Worm (Caenorhabditis elegans) whole organism, L4 larva: Measurements from ENCODE around the gene pipp-4P.
A peak's percentile ranks its signal among the peaks of the same experiment; 100 is the strongest.

ENCODE experiments used
- D1046.2 ChIP-seq: fragments of 200-800 bp; sonication (Bioruptor generic); IDR thresholded peaks from 2 replicates; pipeline ENCODE4 v1.3.6; 2022; ENCODE audit warnings: missing genetic modification characterization, missing compliant biosample characterization
- F10B5.3 ChIP-seq: sonication (generic microtip); optimal IDR thresholded peaks from 2 replicates; lab custom pipeline; 2016; ENCODE audit warnings: mild to moderate bottlenecking, missing genetic modification characterization, missing compliant biosample characterization
- F26F4.8 ChIP-seq: fragments of 200-800 bp; sonication (Bioruptor generic); conservative IDR thresholded peaks from 2 replicates; pipeline ENCODE4 v1.3.6; 2022; ENCODE audit warnings: missing genetic modification characterization, missing compliant biosample characterization
- F37D6.2 ChIP-seq: sonication (generic microtip); optimal IDR thresholded peaks from 2 replicates; lab custom pipeline; 2016; ENCODE audit warnings: mild to moderate bottlenecking, missing genetic modification characterization, missing compliant biosample characterization
- R02D3.7 ChIP-seq: fragments of 150-350 bp; sonication (generic microtip); optimal IDR thresholded peaks from 3 replicates; lab custom pipeline; 2014; ENCODE audit warnings: missing biosample characterization, missing genetic modification characterization
- T26A8.4 ChIP-seq: fragments of 200-800 bp; sonication (Bioruptor generic); IDR thresholded peaks from 2 replicates; pipeline ENCODE4 v1.3.6; 2022; ENCODE audit warnings: missing genetic modification characterization, missing compliant biosample characterization
- Y105C5A.15 ChIP-seq: fragments of 200-800 bp; sonication (Bioruptor generic); IDR thresholded peaks from 2 replicates; pipeline ENCODE4 v1.3.6; 2022; ENCODE audit warnings: missing genetic modification characterization, missing compliant biosample characterization
- Y75B8A.6 ChIP-seq: fragments of 200-800 bp; sonication (Bioruptor generic); IDR thresholded peaks from 2 replicates; pipeline ENCODE4 v1.3.6; 2022; ENCODE audit warnings: missing genetic modification reagents, missing genetic modification characterization, missing compliant biosample characterization
- ZK337.2 ChIP-seq: fragments of 200-800 bp; sonication (Bioruptor generic); IDR thresholded peaks from 2 replicates; pipeline ENCODE4 v1.3.6; 2022; ENCODE audit warnings: missing genetic modification reagents, missing genetic modification characterization, missing compliant biosample characterization
- ceh-20 ChIP-seq: fragments of 200-800 bp; sonication (Bioruptor generic); IDR thresholded peaks from 2 replicates; pipeline ENCODE4 v1.3.6; 2022; ENCODE audit warnings: missing genetic modification reagents, missing genetic modification characterization, missing compliant biosample characterization
- ceh-32 ChIP-seq: sonication (generic microtip); optimal IDR thresholded peaks from 2 replicates; lab custom pipeline; 2016; ENCODE audit warnings: mild to moderate bottlenecking, missing genetic modification characterization, missing compliant biosample characterization; ENCODE audit not compliant: poor library complexity
- ces-1 ChIP-seq: fragments of 150-350 bp; sonication (generic microtip); optimal IDR thresholded peaks from 4 replicates; lab custom pipeline; 2014; ENCODE audit warnings: missing biosample characterization, missing genetic modification reagents, missing genetic modification characterization
- daf-16 ChIP-seq, 3 experiments: sonication (generic microtip); optimal IDR thresholded peaks; 2 replicates each; lab custom pipeline; 2016 to 2017; ENCODE audit warnings: missing genetic modification characterization in 3 of 3, missing genetic modification reagents in 3 of 3, mild to moderate bottlenecking in 2 of 3, missing compliant biosample characterization in 2 of 3, missing biosample characterization in 1 of 3, moderate library complexity in 1 of 3
- daf-19 ChIP-seq: fragments of 200-800 bp; sonication (Bioruptor generic); conservative IDR thresholded peaks from 2 replicates; pipeline ENCODE4 v1.3.6; 2022; ENCODE audit warnings: missing genetic modification characterization, missing compliant biosample characterization
- daf-8 ChIP-seq: fragments of 200-800 bp; sonication (Bioruptor generic); IDR thresholded peaks from 2 replicates; pipeline ENCODE4 v1.3.6; 2022; ENCODE audit warnings: missing genetic modification characterization, missing compliant biosample characterization
- dmd-9 ChIP-seq: fragments of 200-800 bp; sonication (Bioruptor generic); IDR thresholded peaks from 2 replicates; pipeline ENCODE4 v1.3.6; 2022; ENCODE audit warnings: missing genetic modification reagents, missing genetic modification characterization, missing compliant biosample characterization
- egl-27 ChIP-seq: sonication (generic microtip); optimal IDR thresholded peaks from 3 replicates; lab custom pipeline; 2017; ENCODE audit warnings: missing biosample characterization, missing genetic modification reagents, missing genetic modification characterization
- fkh-10 ChIP-seq: fragments of 150-350 bp; optimal IDR thresholded peaks from 2 replicates; lab custom pipeline; 2014; ENCODE audit warnings: missing biosample characterization, missing genetic modification reagents, missing genetic modification characterization
- fos-1 ChIP-seq: fragments of 150-350 bp; optimal IDR thresholded peaks from 2 replicates; lab custom pipeline; 2014; ENCODE audit warnings: missing biosample characterization, missing genetic modification characterization
- hif-1 ChIP-seq, 2 experiments: sonication (generic microtip); optimal IDR thresholded peaks; 2 replicates each; lab custom pipeline; 2016 to 2017; ENCODE audit warnings: missing compliant biosample characterization in 2 of 2, missing genetic modification characterization in 2 of 2, missing genetic modification reagents in 2 of 2, missing genotype in 2 of 2, mild to moderate bottlenecking in 1 of 2
- hlh-11 ChIP-seq: fragments of 200-800 bp; sonication (Bioruptor generic); optimal IDR thresholded peaks from 2 replicates; lab custom pipeline; 2018; ENCODE audit warnings: mild to moderate bottlenecking, missing genetic modification characterization, missing compliant biosample characterization
- hlh-30 ChIP-seq: sonication (generic microtip); optimal IDR thresholded peaks from 2 replicates; lab custom pipeline; 2017; ENCODE audit warnings: antibody characterized with exemption, mild to moderate bottlenecking, missing genetic modification characterization, missing compliant biosample characterization; ENCODE audit not compliant: insufficient read depth
- hmg-1.1 ChIP-seq: fragments of 200-800 bp; sonication (Bioruptor generic); IDR thresholded peaks from 2 replicates; pipeline ENCODE4 v1.3.6; 2022; ENCODE audit warnings: missing genetic modification reagents, missing genetic modification characterization, missing compliant biosample characterization
- jun-1 ChIP-seq: fragments of 150-350 bp; optimal IDR thresholded peaks from 2 replicates; lab custom pipeline; 2014; ENCODE audit warnings: missing biosample characterization, missing genetic modification reagents, missing genetic modification characterization
- lim-7 ChIP-seq: fragments of 200-800 bp; sonication (Bioruptor generic); IDR thresholded peaks from 2 replicates; pipeline ENCODE4 v1.3.6; 2022; ENCODE audit warnings: missing genetic modification characterization, missing compliant biosample characterization
- lin-1 ChIP-seq: fragments of 200-800 bp; sonication (Bioruptor generic); IDR thresholded peaks from 2 replicates; pipeline ENCODE4 v1.3.6; 2022; ENCODE audit warnings: missing genetic modification reagents, missing genetic modification characterization, missing compliant biosample characterization
- lin-15B ChIP-seq: fragments of 150-350 bp; sonication (generic microtip); optimal IDR thresholded peaks from 3 replicates; lab custom pipeline; 2014; ENCODE audit warnings: missing biosample characterization, missing genetic modification characterization
- lin-29 ChIP-seq: fragments of 200-800 bp; sonication (Bioruptor generic); IDR thresholded peaks from 2 replicates; pipeline ENCODE4 v1.3.6; 2022; ENCODE audit warnings: missing genetic modification reagents, missing genetic modification characterization, missing compliant biosample characterization
- lir-3 ChIP-seq: sonication (generic microtip); optimal IDR thresholded peaks from 2 replicates; lab custom pipeline; 2016; ENCODE audit warnings: mild to moderate bottlenecking, missing genetic modification characterization, missing compliant biosample characterization
- madf-5 ChIP-seq, 2 experiments: fragments of 200-800 bp; sonication (Bioruptor generic); IDR thresholded peaks; 2 replicates each; pipeline ENCODE4 v1.3.6; 2022; ENCODE audit warnings: missing compliant biosample characterization in 2 of 2, missing genetic modification characterization in 2 of 2
- madf-9 ChIP-seq: fragments of 200-800 bp; sonication (Bioruptor generic); conservative IDR thresholded peaks from 2 replicates; pipeline ENCODE4 v1.3.6; 2022; ENCODE audit warnings: missing genetic modification reagents, missing genetic modification characterization, missing compliant biosample characterization
- mdl-1 ChIP-seq, 2 experiments: fragments of 150-350 bp in 1 of 2; sonication (generic microtip) in 1 of 2; optimal IDR thresholded peaks; 2 replicates each; lab custom pipeline; 2014 to 2017; ENCODE audit warnings: missing biosample characterization in 2 of 2, missing genetic modification characterization in 2 of 2
- mdt-29 ChIP-seq: fragments of 200-800 bp; sonication (Bioruptor generic); IDR thresholded peaks from 2 replicates; pipeline ENCODE4 v1.3.6; 2022; ENCODE audit warnings: missing genetic modification reagents, missing genetic modification characterization, missing compliant biosample characterization
- mxl-3 ChIP-seq: fragments of 200-800 bp; sonication (Bioruptor generic); optimal IDR thresholded peaks from 2 replicates; lab custom pipeline; 2018; ENCODE audit warnings: mild to moderate bottlenecking, missing genetic modification characterization, missing compliant biosample characterization
- nhr-11 ChIP-seq: fragments of 150-350 bp; optimal IDR thresholded peaks from 2 replicates; lab custom pipeline; 2014; ENCODE audit warnings: missing biosample characterization, missing genetic modification characterization
- nhr-237 ChIP-seq: sonication (generic microtip); optimal IDR thresholded peaks from 2 replicates; lab custom pipeline; 2017; ENCODE audit warnings: missing biosample characterization, missing genetic modification characterization
- nhr-25 ChIP-seq: sonication (generic microtip); optimal IDR thresholded peaks from 2 replicates; lab custom pipeline; 2017; ENCODE audit warnings: missing genetic modification characterization, mild to moderate bottlenecking, missing compliant biosample characterization, antibody characterized with exemption, moderate library complexity, borderline replicate concordance; ENCODE audit not compliant: insufficient read depth
- nhr-41 ChIP-seq: fragments of 200-800 bp; sonication (Bioruptor generic); IDR thresholded peaks from 2 replicates; pipeline ENCODE4 v1.3.6; 2022; ENCODE audit warnings: missing genetic modification reagents, missing genetic modification characterization, missing compliant biosample characterization
- nhr-42 ChIP-seq: fragments of 200-800 bp; sonication (Bioruptor generic); IDR thresholded peaks from 2 replicates; pipeline ENCODE4 v1.3.6; 2022; ENCODE audit warnings: missing genetic modification characterization, missing compliant biosample characterization
- nhr-77 ChIP-seq: fragments of 150-350 bp; optimal IDR thresholded peaks from 2 replicates; lab custom pipeline; 2014; ENCODE audit warnings: missing biosample characterization, missing genetic modification characterization
- pha-4 ChIP-seq, 2 experiments: fragments of 150-350 bp in 1 of 2; fragments of 200-800 bp in 1 of 2; sonication (Bioruptor generic) in 1 of 2; IDR thresholded peaks in 1 of 2; optimal IDR thresholded peaks in 1 of 2; 2 replicates each; pipeline versions ENCODE4 v1.3.6 to Lab custom; 2014 to 2022; ENCODE audit warnings: missing genetic modification characterization in 2 of 2, missing genetic modification reagents in 2 of 2, missing biosample characterization in 1 of 2, missing compliant biosample characterization in 1 of 2
- pqm-1 ChIP-seq: sonication (generic microtip); optimal IDR thresholded peaks from 2 replicates; lab custom pipeline; 2017; ENCODE audit warnings: missing biosample characterization, missing genetic modification characterization
- rbr-2 ChIP-seq: sonication (generic microtip); optimal IDR thresholded peaks from 2 replicates; lab custom pipeline; 2016; ENCODE audit warnings: missing genotype, missing genetic modification characterization, missing compliant biosample characterization
- saeg-2 ChIP-seq: fragments of 200-800 bp; sonication (Bioruptor generic); IDR thresholded peaks from 2 replicates; pipeline ENCODE4 v1.3.6; 2022; ENCODE audit warnings: missing genetic modification reagents, missing genetic modification characterization, missing compliant biosample characterization
- skn-1 ChIP-seq: fragments of 150-350 bp; optimal IDR thresholded peaks from 2 replicates; lab custom pipeline; 2014; ENCODE audit warnings: missing biosample characterization, missing genetic modification characterization
- snpc-4 ChIP-seq: fragments of 150-350 bp; optimal IDR thresholded peaks from 2 replicates; lab custom pipeline; 2014; ENCODE audit warnings: missing biosample characterization, missing genetic modification characterization
- spr-1 ChIP-seq: sonication (generic microtip); optimal IDR thresholded peaks from 2 replicates; lab custom pipeline; 2016; ENCODE audit warnings: mild to moderate bottlenecking, missing genetic modification characterization, missing compliant biosample characterization
- spr-3 ChIP-seq: fragments of 200-800 bp; sonication (Bioruptor generic); optimal IDR thresholded peaks from 2 replicates; lab custom pipeline; 2018; ENCODE audit warnings: mild to moderate bottlenecking, missing genetic modification characterization, missing compliant biosample characterization
- zip-11 ChIP-seq: fragments of 200-800 bp; sonication (Bioruptor generic); IDR thresholded peaks from 2 replicates; pipeline ENCODE4 v1.3.6; 2022; ENCODE audit warnings: missing genetic modification characterization, missing compliant biosample characterization
- ztf-11 ChIP-seq: fragments of 150-350 bp; optimal IDR thresholded peaks from 2 replicates; lab custom pipeline; 2014; ENCODE audit warnings: missing biosample characterization, missing genetic modification characterization
- ztf-7 ChIP-seq: fragments of 150-350 bp; optimal IDR thresholded peaks from 2 replicates; lab custom pipeline; 2014; ENCODE audit warnings: missing biosample characterization, missing genetic modification characterization

The pipp-4P gene

DNA sequence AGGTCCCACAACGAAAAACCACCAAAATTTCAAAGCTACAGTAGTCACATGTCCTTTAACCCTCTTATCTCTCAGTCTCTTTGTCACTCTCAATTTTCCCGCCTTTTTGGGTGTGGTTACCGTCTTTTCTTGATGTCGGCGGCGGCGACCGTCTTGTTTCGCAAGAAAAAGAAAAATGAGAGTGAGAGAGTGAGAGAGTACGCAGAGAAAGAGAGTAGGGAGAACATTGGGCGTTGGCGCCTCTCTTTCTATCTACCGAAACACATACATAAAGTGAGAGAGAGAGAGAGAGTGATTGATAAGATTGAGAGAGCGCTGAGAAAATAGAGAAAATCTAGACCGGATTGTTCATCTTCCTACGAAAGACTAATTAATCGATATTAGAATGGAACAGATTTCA lies 56.9 kb downstream of the pipp-4P start (continued):
- TF ChIP-seq ztf-7 (no peak), mdt-29 (GFP tag; lab: Robert Waterston, UW) (no peak), pha-4 (GFP tag; IDR thresholded peaks at IDR 0.05; lab: Robert Waterston, UW) (no peak), pha-4 (tag; optimal IDR thresholded peaks at IDR 0.05; lab: Kevin White, UChicago) (no peak), zip-11 (GFP tag; lab: Robert Waterston, UW) (no peak), dmd-9 (GFP tag; lab: Robert Waterston, UW) (no peak), D1046.2 (GFP tag; lab: Robert Waterston, UW) (no peak), ces-1 (no peak), saeg-2 (no peak), R02D3.7 (tag; lab: Kevin White, UChicago) (no peak), F26F4.8 (no peak), nhr-25 (tag; lab: Kevin White, UChicago) (peak; percentile 77), mdl-1 (tag; optimal IDR thresholded peaks at IDR 0.05; lab: Kevin White, UChicago) (peak; percentile 2 to 89), madf-5 (GFP tag; IDR thresholded peaks at IDR 0.05; lab: Robert Waterston, UW) (no peak), nhr-237 (no peak), T26A8.4 (GFP tag; lab: Robert Waterston, UW) (peak; percentile 46; the same call in 1 of the 2 replicates), spr-1 (tag; lab: Kevin White, UChicago) (peak; percentile 19), lin-29 (GFP tag; lab: Robert Waterston, UW) (no peak), snpc-4 (tag; lab: Kevin White, UChicago) (no peak), ceh-32 (tag; lab: Kevin White, UChicago) (no peak), ZK337.2 (GFP tag; lab: Robert Waterston, UW) (no peak), rbr-2 (tag; lab: Kevin White, UChicago) (no peak), jun-1 (tag; lab: Kevin White, UChicago) (peak; percentile 24), daf-16 (GFP tag; optimal IDR thresholded peaks at IDR 0.05; lab: Kevin White, UChicago) (peak in 1 of 2 experiments; percentile 35), daf-16 (tag; optimal IDR thresholded peaks at IDR 0.05; lab: Kevin White, UChicago) (peak; percentile 80), ceh-20 (GFP tag; lab: Robert Waterston, UW) (peak; percentile 60; the same call in 1 of the 2 replicates), lir-3 (tag; lab: Kevin White, UChicago) (no peak), Y75B8A.6 (no peak), pqm-1 (tag; lab: Kevin White, UChicago) (peak; percentile 85), mxl-3 (GFP tag; lab: Kevin White, UChicago) (peak; percentile 88), hlh-30 (tag; lab: Kevin White, UChicago) (peak; percentile 83), lin-1 (peak; percentile 62), skn-1 (tag; lab: Kevin White, UChicago) (no peak), hlh-11 (peak; percentile 97), nhr-41 (peak; percentile 93), ztf-11 (tag; lab: Kevin White, UChicago) (no peak), nhr-42 (GFP tag; lab: Robert Waterston, UW) (no peak), fos-1 (tag; lab: Kevin White, UChicago) (no peak), nhr-77 (tag; lab: Kevin White, UChicago) (peak; percentile 74), F37D6.2 (tag; lab: Kevin White, UChicago) (no peak), egl-27 (tag; lab: Kevin White, UChicago) (no peak), hif-1 (tag; optimal IDR thresholded peaks at IDR 0.05; lab: Kevin White, UChicago) (no peak), fkh-10 (GFP tag; lab: Kevin White, UChicago) (no peak), F10B5.3 (tag; lab: Kevin White, UChicago) (no peak), madf-9 (GFP tag; lab: Robert Waterston, UW) (no peak), hmg-1.1 (GFP tag; lab: Robert Waterston, UW) (peak; percentile 44), nhr-11 (tag; lab: Kevin White, UChicago) (peak; percentile 41), daf-8 (GFP tag; lab: Robert Waterston, UW) (no peak), lin-15B (no peak), Y105C5A.15 (GFP tag; lab: Robert Waterston, UW) (no peak), spr-3 (no peak), lim-7 (GFP tag; lab: Robert Waterston, UW) (no peak), daf-19 (no peak)
